Worm (Caenorhabditis elegans): ENCODE data around the gene Y116F11B.17.

Gene Y116F11B.17

DNA sequence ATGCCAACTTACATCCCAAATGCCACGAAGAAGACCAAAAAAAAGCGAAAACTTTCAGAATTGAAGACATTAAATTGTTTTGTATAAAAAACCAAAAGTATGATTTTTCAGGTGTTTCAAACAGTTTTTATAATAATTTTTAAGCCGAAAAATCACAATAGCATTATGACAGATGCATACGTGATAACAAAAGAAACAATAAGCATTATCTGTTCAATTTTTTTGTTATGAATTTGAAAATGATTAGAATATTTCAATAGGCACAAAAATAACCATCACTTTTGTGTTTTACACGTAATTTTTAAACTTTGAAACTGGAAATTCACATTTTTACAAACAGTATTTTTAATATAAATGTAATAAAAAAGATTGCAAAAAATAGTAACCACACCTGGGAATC, at the start of gene Y116F11B.17:
Gene Y116F11B.17 (minus strand): TSS at position 101 of the 400 bp plus-strand sequence.
- TF ChIP-seq pqm-1 (tag; optimal IDR thresholded peaks at IDR 0.05), result no peak
- TF ChIP-seq ama-1 (optimal IDR thresholded peaks at IDR 0.05), result no peak
- TF ChIP-seq daf-12 (tag; optimal IDR thresholded peaks at IDR 0.05), result no peak

DNA sequence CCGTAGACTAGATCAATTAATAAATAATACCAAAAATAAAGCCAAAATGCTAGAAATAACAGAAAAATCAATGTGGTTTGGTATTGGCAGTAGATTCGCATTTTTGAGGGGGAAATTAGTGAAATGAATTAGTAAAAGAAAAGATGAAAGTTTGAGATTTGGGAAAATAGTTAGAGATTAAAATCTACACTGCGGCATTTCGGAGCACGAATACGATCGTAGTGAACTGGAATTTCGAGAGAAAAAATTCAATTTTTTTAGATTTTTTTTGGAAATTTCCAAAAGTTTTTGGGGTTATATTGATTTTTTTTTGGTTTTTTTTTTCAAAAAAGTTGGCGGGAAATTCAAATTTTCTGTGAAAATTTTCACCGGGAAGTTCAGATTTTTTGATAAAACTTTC, 45.9 kb upstream of the Y116F11B.17 start, which contains the start of gene Y116F11B.9:
Gene Y116F11B.9 (minus strand): TSS at position 101 of the 400 bp plus-strand sequence.
- TF ChIP-seq hmg-11 (tag; optimal IDR thresholded peaks at IDR 0.05), result no peak
- TF ChIP-seq mml-1 (tag; optimal IDR thresholded peaks at IDR 0.05), result no peak
- TF ChIP-seq ceh-16 (tag; optimal IDR thresholded peaks at IDR 0.05), result no peak
- no peak for TF ChIP-seq lin-39 (tag; optimal IDR thresholded peaks at IDR 0.05)

DNA sequence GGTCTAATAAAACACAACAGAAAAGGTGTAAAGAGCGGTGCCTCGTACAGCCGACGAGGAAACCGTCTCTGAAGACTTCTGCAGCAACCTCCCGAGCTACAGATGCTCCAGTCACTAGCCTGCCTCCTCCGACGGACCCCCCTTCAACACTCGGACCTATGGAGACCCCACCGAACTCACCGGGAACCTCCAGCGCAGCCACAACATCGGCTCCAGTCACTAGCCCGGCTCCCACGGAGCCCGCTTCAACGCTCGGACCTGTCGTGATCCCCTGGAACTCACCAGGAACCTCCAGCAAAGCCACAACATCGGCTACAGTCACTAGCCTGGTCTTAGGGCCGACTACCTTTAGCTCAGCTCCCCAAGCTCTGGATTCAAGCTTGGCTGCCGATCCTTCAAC, 38.2 kb upstream of the Y116F11B.17 start:
- no peak for TF ChIP-seq nhr-77 (tag; optimal IDR thresholded peaks at IDR 0.05)
- no peak for TF ChIP-seq tbx-2 (tag; optimal IDR thresholded peaks at IDR 0.05)
- no peak for TF ChIP-seq nhr-23 (tag; optimal IDR thresholded peaks at IDR 0.05)
- no peak for TF ChIP-seq nhr-237 (tag; optimal IDR thresholded peaks at IDR 0.05)
- no peak for TF ChIP-seq fkh-2 (tag; optimal IDR thresholded peaks at IDR 0.05)

- no peak for TF ChIP-seq mml-1 (tag; optimal IDR thresholded peaks at IDR 0.05)
- TF ChIP-seq pha-4 (tag; optimal IDR thresholded peaks at IDR 0.05), result no peak
- TF ChIP-seq lin-15B (tag; optimal IDR thresholded peaks at IDR 0.05), result no peak
- no peak for TF ChIP-seq R02D3.7 (tag; optimal IDR thresholded peaks at IDR 0.05)
- TF ChIP-seq elt-2 (tag; optimal IDR thresholded peaks at IDR 0.05), result no peak
- TF ChIP-seq ceh-16 (tag; optimal IDR thresholded peaks at IDR 0.05), result no peak
- TF ChIP-seq unc-62 (GFP tag; optimal IDR thresholded peaks at IDR 0.05), result no peak
- no peak for TF ChIP-seq ceh-82 (tag; optimal IDR thresholded peaks at IDR 0.05)
- TF ChIP-seq aly-2 (tag; optimal IDR thresholded peaks at IDR 0.05), result no peak
- no peak for TF ChIP-seq fkh-2 (tag; optimal IDR thresholded peaks at IDR 0.05)
- TF ChIP-seq egl-5 (tag; optimal IDR thresholded peaks at IDR 0.05), result no peak
- TF ChIP-seq sea-2 (GFP tag; optimal IDR thresholded peaks at IDR 0.05), result no peak
- no peak for TF ChIP-seq ztf-11 (tag; optimal IDR thresholded peaks at IDR 0.05)
- TF ChIP-seq pqm-1 (tag; optimal IDR thresholded peaks at IDR 0.05), result no peak
- TF ChIP-seq lsy-12 (tag; optimal IDR thresholded peaks at IDR 0.05), result no peak
- TF ChIP-seq nhr-11 (tag; optimal IDR thresholded peaks at IDR 0.05), result no peak
- no peak for TF ChIP-seq nhr-237 (tag; optimal IDR thresholded peaks at IDR 0.05)
- no peak for TF ChIP-seq ztf-4 (tag; optimal IDR thresholded peaks at IDR 0.05)
These were observed 35.3 kb upstream of the Y116F11B.17 start, which contains the start of gene Y116F11B.8 for ce11 chrV:19857334-19857733. Gene Y116F11B.8, plus strand, starts transcription at chrV:19857634.

DNA sequence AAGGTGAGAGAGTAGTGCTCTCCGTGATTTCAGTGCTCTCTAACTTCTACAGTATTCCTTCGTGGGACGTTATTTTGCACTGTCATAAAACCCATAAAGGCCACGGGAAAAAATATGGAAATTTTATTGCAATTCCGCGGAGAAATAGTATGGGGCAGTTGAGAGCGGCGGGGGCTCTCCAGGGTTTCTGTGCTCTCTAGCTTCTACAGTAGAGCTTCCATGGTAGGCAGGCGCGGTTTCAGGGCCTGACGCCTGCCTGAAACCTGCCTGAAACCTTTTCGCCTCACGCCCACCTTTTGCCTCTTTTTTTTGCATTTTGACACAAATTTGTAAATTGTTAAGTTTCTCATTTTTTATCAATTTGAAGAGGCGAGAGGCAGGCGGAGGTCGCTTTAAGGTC, 34.9 kb upstream of the Y116F11B.17 start:
- TF ChIP-seq nhr-11 (tag; optimal IDR thresholded peaks at IDR 0.05) (no peak), skn-1 (tag; optimal IDR thresholded peaks at IDR 0.05) (no peak), daf-12 (tag; optimal IDR thresholded peaks at IDR 0.05) (no peak), ama-1 (optimal IDR thresholded peaks at IDR 0.05) (no peak), nfya-1 (tag; optimal IDR thresholded peaks at IDR 0.05; ENCODE audit: insufficient read depth) (no peak), nhr-67 (tag; optimal IDR thresholded peaks at IDR 0.05) (no peak), sea-2 (GFP tag; optimal IDR thresholded peaks at IDR 0.05) (no peak), ztf-11 (tag; optimal IDR thresholded peaks at IDR 0.05) (no peak), lin-15B (tag; optimal IDR thresholded peaks at IDR 0.05) (no peak), tbx-2 (tag; optimal IDR thresholded peaks at IDR 0.05) (no peak)

DNA sequence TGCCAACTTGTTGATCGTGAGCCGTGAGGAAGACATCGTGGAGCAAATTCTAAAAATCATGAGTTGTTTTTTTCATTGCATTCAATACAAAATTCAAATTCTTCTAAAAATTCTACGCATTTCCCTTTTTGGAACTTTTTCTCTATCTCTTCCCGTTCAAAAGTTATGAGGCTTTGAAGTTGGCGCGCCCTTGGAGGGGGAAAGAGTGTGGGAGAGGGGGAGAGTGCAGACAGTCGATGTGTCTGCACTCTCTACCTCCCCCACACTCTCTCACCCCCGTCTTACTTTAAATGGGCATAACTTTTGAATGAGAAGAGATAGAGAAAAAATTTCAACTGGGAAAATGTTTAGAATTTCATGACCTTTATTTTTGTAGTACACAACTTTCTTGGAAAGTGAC, 34.3 kb upstream of the Y116F11B.17 start:
- TF ChIP-seq elt-3 (tag; optimal IDR thresholded peaks at IDR 0.05), result no peak
- no peak for TF ChIP-seq pqm-1 (tag; optimal IDR thresholded peaks at IDR 0.05)
- no peak for TF ChIP-seq ceh-16 (tag; optimal IDR thresholded peaks at IDR 0.05)
- TF ChIP-seq elt-1 (tag; optimal IDR thresholded peaks at IDR 0.05), result no peak

DNA sequence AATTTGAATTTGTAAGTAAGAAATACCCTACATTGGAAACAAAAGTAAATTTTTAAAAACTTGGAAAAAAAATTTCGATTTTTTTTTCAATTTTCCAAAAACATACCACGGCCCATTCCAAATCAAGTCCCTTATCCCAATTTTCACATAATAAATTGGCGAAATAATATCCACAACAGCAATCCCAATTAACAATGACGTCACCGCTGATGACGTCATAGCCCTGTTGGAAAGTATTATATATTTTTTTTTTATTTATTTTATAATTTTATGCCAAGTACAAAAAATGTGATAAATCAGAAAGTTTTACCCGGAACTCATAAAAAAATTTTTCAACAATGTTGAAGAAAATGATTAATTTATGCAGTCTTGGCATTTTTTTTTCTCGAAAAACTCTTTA, 31.6 kb upstream of the Y116F11B.17 start:
- TF ChIP-seq egl-5 (tag; optimal IDR thresholded peaks at IDR 0.05) (no peak), nhr-67 (tag; optimal IDR thresholded peaks at IDR 0.05) (no peak), nhr-77 (tag; optimal IDR thresholded peaks at IDR 0.05) (no peak), nhr-12 (tag; optimal IDR thresholded peaks at IDR 0.05) (no peak), nfya-1 (tag; optimal IDR thresholded peaks at IDR 0.05; ENCODE audit: insufficient read depth) (no peak), ceh-82 (tag; optimal IDR thresholded peaks at IDR 0.05) (no peak), mdl-1 (tag; optimal IDR thresholded peaks at IDR 0.05) (no peak), eor-1 (tag; optimal IDR thresholded peaks at IDR 0.05) (no peak), nhr-76 (tag; optimal IDR thresholded peaks at IDR 0.05) (no peak), ceh-28 (tag; optimal IDR thresholded peaks at IDR 0.05) (no peak), pqm-1 (tag; optimal IDR thresholded peaks at IDR 0.05) (no peak)
